Fruit fly (Drosophila melanogaster): ENCODE results near the gene PVRAP.

PVRAP gene

DNA sequence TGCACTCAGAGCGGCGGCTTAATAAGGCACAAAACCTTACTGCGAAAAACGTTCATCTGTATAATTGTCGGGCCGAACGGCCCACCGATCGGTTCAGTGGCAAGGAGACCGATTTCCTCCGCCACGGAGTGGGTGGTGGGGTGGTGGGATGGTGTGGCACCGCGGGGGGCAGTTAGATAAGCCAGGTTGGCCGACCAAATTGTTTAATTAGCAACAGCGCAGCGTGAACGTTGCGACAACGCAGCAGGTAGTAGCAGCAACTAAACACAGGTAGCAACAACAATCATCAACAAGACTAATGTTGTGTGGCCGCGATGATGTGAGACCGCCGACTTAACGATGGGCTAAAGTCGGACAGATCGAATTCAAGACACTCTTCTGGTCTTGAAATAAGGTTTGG, 71.2 kb downstream of the PVRAP start:
- TF ChIP-seq Abd-B (GFP tag; optimal IDR thresholded peaks at IDR 0.05) (no peak), Vsx2 (GFP tag; optimal IDR thresholded peaks at IDR 0.05; ENCODE audit: partially characterized antibody) (no peak), HLH106 (tag; optimal IDR thresholded peaks at IDR 0.05) (no peak), Dfd (GFP tag; optimal IDR thresholded peaks at IDR 0.05) (no peak), N (GFP tag; optimal IDR thresholded peaks at IDR 0.05) (no peak), Dif (GFP tag; optimal IDR thresholded peaks at IDR 0.05; ENCODE audit: partially characterized antibody) (no peak), lola (GFP tag; optimal IDR thresholded peaks at IDR 0.05) (no peak), woc (GFP tag; optimal IDR thresholded peaks at IDR 0.05) (no peak), CrebA (GFP tag; optimal IDR thresholded peaks at IDR 0.05; ENCODE audit: borderline replicate concordance) (no peak), CG32264 (GFP tag; optimal IDR thresholded peaks at IDR 0.05) (no peak), Mio (GFP tag; optimal IDR thresholded peaks at IDR 0.05) (no peak), br (GFP tag; optimal IDR thresholded peaks at IDR 0.05) (no peak), GATAd (GFP tag; optimal IDR thresholded peaks at IDR 0.05) (no peak), sv (GFP tag; optimal IDR thresholded peaks at IDR 0.05) (no peak), sage (GFP tag; optimal IDR thresholded peaks at IDR 0.05) (no peak), Hnf4 (GFP tag; optimal IDR thresholded peaks at IDR 0.05) (no peak), fru (GFP tag; optimal IDR thresholded peaks at IDR 0.05) (no peak)

DNA sequence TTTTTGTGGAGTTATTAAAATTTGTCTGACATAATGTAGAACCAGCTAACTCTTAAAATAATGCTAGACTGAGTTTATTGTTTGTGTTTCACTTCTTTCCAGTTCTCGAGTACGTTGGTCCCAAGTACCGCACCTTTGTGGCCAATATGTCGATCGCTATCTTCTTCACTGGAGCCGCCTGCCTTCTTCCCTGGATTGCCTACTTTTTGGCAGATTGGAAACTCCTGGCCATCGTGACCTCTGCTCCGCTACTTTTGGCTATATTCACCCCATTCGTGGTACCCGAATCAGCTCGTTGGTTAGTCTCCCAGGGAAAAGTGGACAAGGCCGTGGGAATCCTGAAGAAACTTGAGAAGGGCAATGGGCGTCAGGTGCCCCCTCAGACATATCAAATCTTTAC, 73.1 kb downstream of the PVRAP start:
- TF ChIP-seq dsf (GFP tag; optimal IDR thresholded peaks at IDR 0.05; ENCODE audit: borderline replicate concordance) (no peak), Abd-B (GFP tag; optimal IDR thresholded peaks at IDR 0.05) (no peak), GATAd (GFP tag; optimal IDR thresholded peaks at IDR 0.05) (no peak), brk (GFP tag; optimal IDR thresholded peaks at IDR 0.05) (no peak), sage (GFP tag; optimal IDR thresholded peaks at IDR 0.05) (no peak), foxo (GFP tag; optimal IDR thresholded peaks at IDR 0.05) (no peak), rgr (GFP tag; optimal IDR thresholded peaks at IDR 0.05) (no peak), Dfd (GFP tag; optimal IDR thresholded peaks at IDR 0.05) (no peak), HLH106 (tag; optimal IDR thresholded peaks at IDR 0.05) (no peak), woc (GFP tag; optimal IDR thresholded peaks at IDR 0.05) (no peak), tai (GFP tag; optimal IDR thresholded peaks at IDR 0.05) (no peak), fru (GFP tag; optimal IDR thresholded peaks at IDR 0.05) (no peak), Rel (GFP tag; optimal IDR thresholded peaks at IDR 0.05) (no peak), Rel (tag; optimal IDR thresholded peaks at IDR 0.05) (no peak), psq (GFP tag; optimal IDR thresholded peaks at IDR 0.05) (no peak)

DNA sequence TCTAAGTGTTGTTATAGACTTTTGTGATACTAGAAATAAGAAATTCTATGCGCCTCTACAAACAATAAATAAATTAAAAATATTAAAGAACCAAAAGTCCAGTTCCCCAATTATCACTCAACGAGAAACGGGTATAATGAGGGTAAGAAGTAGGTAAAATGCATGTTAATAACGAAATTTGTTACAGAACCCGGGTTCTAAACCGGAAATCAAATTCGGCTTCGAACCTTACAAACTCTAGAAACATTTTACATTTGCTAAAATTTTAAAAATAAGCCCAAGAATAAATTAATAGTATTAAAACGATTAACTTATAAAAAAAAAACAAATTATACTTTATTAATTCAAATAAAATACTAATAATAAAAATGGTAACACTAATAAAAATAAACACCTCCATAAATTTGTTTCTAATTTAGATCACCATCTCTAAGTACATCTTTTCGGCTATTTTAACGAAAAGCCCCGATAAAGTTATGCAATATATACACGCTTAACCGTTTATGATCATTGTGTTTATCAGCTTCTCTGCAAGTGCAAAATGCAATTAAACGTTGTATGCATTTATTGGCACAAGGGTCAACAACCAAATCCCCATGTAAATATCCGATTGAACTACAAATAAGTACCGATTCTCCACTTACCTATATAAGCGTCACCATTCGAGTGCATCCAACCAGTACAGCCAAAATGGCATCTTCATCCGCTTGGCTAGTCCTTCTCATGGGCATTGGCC, 74.6 kb downstream of the PVRAP start, which contains the start of gene CG6602:
Gene CG6602, plus strand, starts transcription at position 686 of the 736 bp plus-strand sequence.
- TF ChIP-seq dsf (GFP tag; optimal IDR thresholded peaks at IDR 0.05; ENCODE audit: borderline replicate concordance) (no peak), ey (GFP tag; optimal IDR thresholded peaks at IDR 0.05) (peak; percentile 3), foxo (GFP tag; optimal IDR thresholded peaks at IDR 0.05) (peak in 1 of 2 experiments; percentile 53), HLH106 (tag; optimal IDR thresholded peaks at IDR 0.05) (peak; percentile 59), Mio (GFP tag; optimal IDR thresholded peaks at IDR 0.05) (no peak), Rel (GFP tag; optimal IDR thresholded peaks at IDR 0.05) (no peak), Rel (tag; optimal IDR thresholded peaks at IDR 0.05) (no peak), pan (optimal IDR thresholded peaks at IDR 0.05) (no peak), tai (GFP tag; optimal IDR thresholded peaks at IDR 0.05) (no peak), sv (GFP tag; optimal IDR thresholded peaks at IDR 0.05) (peak; percentile 30), CG9705 (GFP tag; optimal IDR thresholded peaks at IDR 0.05) (peak; percentile 69), rgr (GFP tag; optimal IDR thresholded peaks at IDR 0.05) (peak; percentile 68), GATAd (GFP tag; optimal IDR thresholded peaks at IDR 0.05) (no peak), h (GFP tag; optimal IDR thresholded peaks at IDR 0.05) (peak; percentile 26), Sp1 (GFP tag; optimal IDR thresholded peaks at IDR 0.05) (peak; percentile 36), sage (GFP tag; optimal IDR thresholded peaks at IDR 0.05) (peak; percentile 39), fru (GFP tag; optimal IDR thresholded peaks at IDR 0.05) (peak; percentile 25), Vsx2 (GFP tag; optimal IDR thresholded peaks at IDR 0.05; ENCODE audit: partially characterized antibody) (no peak), dmrt93B (GFP tag; optimal IDR thresholded peaks at IDR 0.05) (peak; percentile 89), OdsH (GFP tag; optimal IDR thresholded peaks at IDR 0.05) (peak; percentile 27), brk (GFP tag; optimal IDR thresholded peaks at IDR 0.05) (no peak), Hr83 (GFP tag; optimal IDR thresholded peaks at IDR 0.05; ENCODE audit: poor library complexity, severe bottlenecking) (peak; percentile 65)
